Worm (Caenorhabditis elegans): ENCODE measurements around the gene Y94H6A.3.

Y94H6A.3 gene

ce11 chrIV:2711122-2711669 is 34.9 kb downstream of the Y94H6A.3 start:
- TF ChIP-seq jun-1 (tag; optimal IDR thresholded peaks at IDR 0.05) (no peak), zag-1 (tag; optimal IDR thresholded peaks at IDR 0.05) (no peak), elt-2 (tag; optimal IDR thresholded peaks at IDR 0.05) (peak; percentile 60), nhr-25 (tag; optimal IDR thresholded peaks at IDR 0.05) (no peak), ceh-9 (tag; optimal IDR thresholded peaks at IDR 0.05) (no peak), pqm-1 (tag; optimal IDR thresholded peaks at IDR 0.05) (peak; percentile 60), R02D3.7 (tag; optimal IDR thresholded peaks at IDR 0.05) (no peak), ceh-82 (tag; optimal IDR thresholded peaks at IDR 0.05) (no peak), egl-27 (tag; optimal IDR thresholded peaks at IDR 0.05) (no peak), nhr-43 (tag; optimal IDR thresholded peaks at IDR 0.05; ENCODE audit: poor library complexity, severe bottlenecking) (no peak), nfya-1 (tag; optimal IDR thresholded peaks at IDR 0.05; ENCODE audit: insufficient read depth) (peak; percentile 0), ceh-16 (tag; optimal IDR thresholded peaks at IDR 0.05) (no peak), eor-1 (tag; optimal IDR thresholded peaks at IDR 0.05) (no peak), nhr-67 (tag; optimal IDR thresholded peaks at IDR 0.05) (no peak), nhr-23 (tag; optimal IDR thresholded peaks at IDR 0.05) (no peak), ztf-11 (tag; optimal IDR thresholded peaks at IDR 0.05) (no peak), nhr-28 (tag; optimal IDR thresholded peaks at IDR 0.05) (no peak), hmg-11 (tag; optimal IDR thresholded peaks at IDR 0.05) (no peak), ceh-28 (tag; optimal IDR thresholded peaks at IDR 0.05) (no peak), tbx-2 (tag; optimal IDR thresholded peaks at IDR 0.05) (no peak), unc-62 (GFP tag; optimal IDR thresholded peaks at IDR 0.05) (no peak), nhr-237 (tag; optimal IDR thresholded peaks at IDR 0.05) (no peak), ZK546.5 (tag; optimal IDR thresholded peaks at IDR 0.05) (no peak), fkh-2 (tag; optimal IDR thresholded peaks at IDR 0.05) (no peak), nhr-11 (tag; optimal IDR thresholded peaks at IDR 0.05) (no peak), lin-39 (tag; optimal IDR thresholded peaks at IDR 0.05) (no peak), elt-1 (tag; optimal IDR thresholded peaks at IDR 0.05) (no peak), nhr-76 (tag; optimal IDR thresholded peaks at IDR 0.05) (no peak), egl-5 (tag; optimal IDR thresholded peaks at IDR 0.05) (no peak), fos-1 (tag; optimal IDR thresholded peaks at IDR 0.05) (no peak), pha-4 (tag; optimal IDR thresholded peaks at IDR 0.05) (peak; percentile 31), elt-3 (tag; optimal IDR thresholded peaks at IDR 0.05) (no peak), unc-39 (tag; optimal IDR thresholded peaks at IDR 0.05) (no peak), lin-15B (tag; optimal IDR thresholded peaks at IDR 0.05) (peak; percentile 18), ama-1 (optimal IDR thresholded peaks at IDR 0.05) (no peak), fkh-10 (GFP tag; optimal IDR thresholded peaks at IDR 0.05) (no peak), ztf-4 (tag; optimal IDR thresholded peaks at IDR 0.05) (no peak), nhr-77 (tag; optimal IDR thresholded peaks at IDR 0.05) (no peak), snpc-4 (tag; optimal IDR thresholded peaks at IDR 0.05) (no peak), skn-1 (tag; optimal IDR thresholded peaks at IDR 0.05) (peak; percentile 34), mml-1 (tag; optimal IDR thresholded peaks at IDR 0.05) (no peak)

ce11 chrIV:2712935-2713334 is 36.6 kb downstream of the Y94H6A.3 start, which contains the start of gene Y94H6A.12:
Y94H6A.12 (minus strand) TSS chrIV:2713035.
- TF ChIP-seq daf-12 (tag; optimal IDR thresholded peaks at IDR 0.05) = no peak
- TF ChIP-seq R02D3.7 (tag; optimal IDR thresholded peaks at IDR 0.05) = no peak
- TF ChIP-seq skn-1 (tag; optimal IDR thresholded peaks at IDR 0.05) = no peak
- TF ChIP-seq ceh-9 (tag; optimal IDR thresholded peaks at IDR 0.05) = no peak
- TF ChIP-seq tbx-2 (tag; optimal IDR thresholded peaks at IDR 0.05) = no peak
- TF ChIP-seq nhr-12 (tag; optimal IDR thresholded peaks at IDR 0.05) = no peak
- TF ChIP-seq zag-1 (tag; optimal IDR thresholded peaks at IDR 0.05) = no peak
- TF ChIP-seq ama-1 (optimal IDR thresholded peaks at IDR 0.05) = no peak
- TF ChIP-seq elt-3 (tag; optimal IDR thresholded peaks at IDR 0.05) = no peak
- TF ChIP-seq eor-1 (tag; optimal IDR thresholded peaks at IDR 0.05) = no peak
- TF ChIP-seq lsy-12 (tag; optimal IDR thresholded peaks at IDR 0.05) = no peak
- TF ChIP-seq egl-27 (tag; optimal IDR thresholded peaks at IDR 0.05) = no peak
- TF ChIP-seq nhr-28 (tag; optimal IDR thresholded peaks at IDR 0.05) = no peak
- no peak for TF ChIP-seq nhr-23 (tag; optimal IDR thresholded peaks at IDR 0.05)
- no peak for TF ChIP-seq fkh-2 (tag; optimal IDR thresholded peaks at IDR 0.05)
- TF ChIP-seq nhr-11 (tag; optimal IDR thresholded peaks at IDR 0.05) = no peak
- TF ChIP-seq sea-2 (GFP tag; optimal IDR thresholded peaks at IDR 0.05) = no peak

Data from whole organism, L3 larva.